Worm (Caenorhabditis elegans) whole organism, young adult: ENCODE measurements around the gene R05F9.11.

Experiments used
- F33H1.4 ChIP-seq: fragments of 200-800 bp; sonication (Bioruptor generic); IDR thresholded peaks from 2 replicates; pipeline ENCODE4 v1.3.6; 2022; ENCODE audit warnings: missing genetic modification reagents, missing genetic modification characterization, missing compliant biosample characterization
- F39B2.1 ChIP-seq: fragments of 200-800 bp; sonication (Bioruptor generic); IDR thresholded peaks from 2 replicates; pipeline ENCODE4 v1.3.6; 2022; ENCODE audit warnings: missing genetic modification reagents, missing genetic modification characterization, missing compliant biosample characterization
- K12H6.12 ChIP-seq: fragments of 200-800 bp; sonication (Bioruptor generic); optimal IDR thresholded peaks from 2 replicates; lab custom pipeline; 2018; ENCODE audit warnings: mild to moderate bottlenecking, missing genetic modification characterization, missing compliant biosample characterization
- T26A5.8 ChIP-seq: sonication (generic microtip); optimal IDR thresholded peaks from 2 replicates; lab custom pipeline; 2016; ENCODE audit warnings: missing genetic modification characterization, missing compliant biosample characterization
- Y56A3A.18 ChIP-seq: fragments of 200-800 bp; sonication (Bioruptor generic); IDR thresholded peaks from 2 replicates; pipeline ENCODE4 v1.3.6; 2022; ENCODE audit warnings: missing genetic modification reagents, missing genetic modification characterization, missing compliant biosample characterization
- Y67H2A.10 ChIP-seq: fragments of 200-800 bp; sonication (Bioruptor generic); conservative IDR thresholded peaks from 2 replicates; pipeline ENCODE4 v1.3.6; 2022; ENCODE audit warnings: missing genetic modification reagents, missing genetic modification characterization, missing compliant biosample characterization
- Y79H2A.3 ChIP-seq: fragments of 200-800 bp; sonication (Bioruptor generic); conservative IDR thresholded peaks from 2 replicates; pipeline ENCODE4 v1.3.6; 2022; ENCODE audit warnings: missing genetic modification reagents, missing genetic modification characterization, missing compliant biosample characterization
- attf-5 ChIP-seq: fragments of 200-800 bp; sonication (Bioruptor generic); optimal IDR thresholded peaks from 2 replicates; lab custom pipeline; 2018; ENCODE audit warnings: mild to moderate bottlenecking, missing genetic modification characterization, missing compliant biosample characterization
- attf-6 ChIP-seq: fragments of 200-800 bp; sonication (Bioruptor generic); IDR thresholded peaks from 2 replicates; pipeline ENCODE4 v1.3.6; 2022; ENCODE audit warnings: missing genetic modification reagents, missing genetic modification characterization, missing compliant biosample characterization
- ccch-3 ChIP-seq: fragments of 200-800 bp; sonication (Bioruptor generic); optimal IDR thresholded peaks from 2 replicates; lab custom pipeline; 2018; ENCODE audit warnings: mild to moderate bottlenecking, missing genetic modification characterization, missing compliant biosample characterization
- cebp-1 ChIP-seq, 2 experiments: fragments of 200-800 bp in 1 of 2; sonication (Bioruptor generic) in 1 of 2; sonication (generic microtip) in 1 of 2; IDR thresholded peaks in 1 of 2; optimal IDR thresholded peaks in 1 of 2; 2 replicates each; pipeline versions ENCODE4 v1.3.6 to Lab custom; 2017 to 2022; ENCODE audit warnings: missing compliant biosample characterization in 2 of 2, missing genetic modification characterization in 2 of 2, mild to moderate bottlenecking in 1 of 2, missing genetic modification reagents in 1 of 2, moderate library complexity in 1 of 2
- ceh-40 ChIP-seq: fragments of 200-800 bp; sonication (Bioruptor generic); IDR thresholded peaks from 2 replicates; pipeline ENCODE4 v1.3.6; 2022; ENCODE audit warnings: missing genetic modification characterization, missing compliant biosample characterization
- ceh-91 ChIP-seq: fragments of 200-800 bp; sonication (Bioruptor generic); IDR thresholded peaks from 2 replicates; pipeline ENCODE4 v1.3.6; 2022; ENCODE audit warnings: missing genetic modification reagents, missing genetic modification characterization, missing compliant biosample characterization
- chd-7 ChIP-seq: sonication (generic microtip); optimal IDR thresholded peaks from 2 replicates; lab custom pipeline; 2016; ENCODE audit warnings: mild to moderate bottlenecking, missing genetic modification characterization, moderate library complexity, missing compliant biosample characterization
- efl-1 ChIP-seq: fragments of 150-350 bp; optimal IDR thresholded peaks from 2 replicates; lab custom pipeline; 2014; ENCODE audit warnings: missing biosample characterization, missing genetic modification reagents, missing genetic modification characterization
- egl-18 ChIP-seq: fragments of 200-800 bp; sonication (Bioruptor generic); IDR thresholded peaks from 2 replicates; pipeline ENCODE4 v1.3.6; 2022; ENCODE audit warnings: missing genetic modification reagents, missing genetic modification characterization, missing compliant biosample characterization
- ekl-4 ChIP-seq: fragments of 200-800 bp; sonication (Bioruptor generic); IDR thresholded peaks from 2 replicates; pipeline ENCODE4 v1.3.6; 2022; ENCODE audit warnings: missing genetic modification reagents, missing genetic modification characterization, missing compliant biosample characterization
- ets-4 ChIP-seq: fragments of 200-800 bp; sonication (Bioruptor generic); optimal IDR thresholded peaks from 2 replicates; lab custom pipeline; 2018; ENCODE audit warnings: mild to moderate bottlenecking, missing genetic modification characterization, missing compliant biosample characterization
- fkh-3 ChIP-seq: sonication (generic microtip); optimal IDR thresholded peaks from 2 replicates; lab custom pipeline; 2016; ENCODE audit warnings: mild to moderate bottlenecking, missing genetic modification characterization, missing compliant biosample characterization
- gei-17 ChIP-seq: fragments of 200-800 bp; sonication (Bioruptor generic); optimal IDR thresholded peaks from 2 replicates; lab custom pipeline; 2018; ENCODE audit warnings: mild to moderate bottlenecking, missing genetic modification characterization, missing compliant biosample characterization
- him-1 ChIP-seq: sonication (generic microtip); optimal IDR thresholded peaks from 2 replicates; lab custom pipeline; 2016; ENCODE audit warnings: missing genotype, missing genetic modification reagents, missing genetic modification characterization, missing compliant biosample characterization
- hlh-12 ChIP-seq: sonication (generic microtip); optimal IDR thresholded peaks from 2 replicates; lab custom pipeline; 2016; ENCODE audit warnings: missing genetic modification characterization, missing compliant biosample characterization
- hmg-20 ChIP-seq: fragments of 200-800 bp; sonication (Bioruptor generic); IDR thresholded peaks from 2 replicates; pipeline ENCODE4 v1.3.6; 2022; ENCODE audit warnings: missing genetic modification reagents, missing genetic modification characterization, missing compliant biosample characterization
- let-526 ChIP-seq: fragments of 200-800 bp; sonication (Bioruptor generic); IDR thresholded peaks from 2 replicates; pipeline ENCODE4 v1.3.6; 2022; ENCODE audit warnings: missing genetic modification reagents, missing genetic modification characterization, missing compliant biosample characterization
- lir-1 ChIP-seq: fragments of 200-800 bp; sonication (Bioruptor generic); conservative IDR thresholded peaks from 2 replicates; pipeline ENCODE4 v1.3.6; 2022; ENCODE audit warnings: missing genetic modification reagents, missing genetic modification characterization, missing compliant biosample characterization
- madf-10 ChIP-seq: sonication (generic microtip); optimal IDR thresholded peaks from 2 replicates; lab custom pipeline; 2016; ENCODE audit warnings: mild to moderate bottlenecking, missing genetic modification characterization, missing compliant biosample characterization
- madf-3 ChIP-seq: fragments of 200-800 bp; sonication (Bioruptor generic); IDR thresholded peaks from 2 replicates; pipeline ENCODE4 v1.3.6; 2022; ENCODE audit warnings: missing genetic modification reagents, missing genetic modification characterization, missing compliant biosample characterization
- mcd-1 ChIP-seq: fragments of 200-800 bp; sonication (Bioruptor generic); IDR thresholded peaks from 2 replicates; pipeline ENCODE4 v1.3.6; 2022; ENCODE audit warnings: missing genetic modification reagents, missing genetic modification characterization, missing compliant biosample characterization
- mes-4 ChIP-seq: sonication (generic microtip); optimal IDR thresholded peaks from 2 replicates; lab custom pipeline; 2016; ENCODE audit warnings: missing genotype, missing genetic modification characterization, missing compliant biosample characterization
- mxl-1 ChIP-seq: sonication (generic microtip); optimal IDR thresholded peaks from 2 replicates; lab custom pipeline; 2016; ENCODE audit warnings: missing genetic modification characterization, missing compliant biosample characterization
- nfya-2 ChIP-seq: fragments of 200-800 bp; sonication (Bioruptor generic); IDR thresholded peaks from 2 replicates; pipeline ENCODE4 v1.3.6; 2022; ENCODE audit warnings: missing genetic modification reagents, missing genetic modification characterization, missing compliant biosample characterization
- nhr-179 ChIP-seq: sonication (generic microtip); optimal IDR thresholded peaks from 2 replicates; lab custom pipeline; 2016; ENCODE audit warnings: mild to moderate bottlenecking, missing genetic modification characterization, missing compliant biosample characterization
- rcor-1 ChIP-seq: fragments of 200-800 bp; sonication (Bioruptor generic); IDR thresholded peaks from 2 replicates; pipeline ENCODE4 v1.3.6; 2022; ENCODE audit warnings: missing genetic modification reagents, missing genetic modification characterization, missing compliant biosample characterization
- rec-8 ChIP-seq, 2 experiments: sonication (generic microtip); optimal IDR thresholded peaks; 2 replicates each; lab custom pipeline; 2016; ENCODE audit warnings: mild to moderate bottlenecking in 2 of 2, missing genetic modification characterization in 2 of 2, missing genetic modification reagents in 2 of 2, missing genotype in 2 of 2, missing biosample characterization in 1 of 2, missing compliant biosample characterization in 1 of 2, moderate library complexity in 1 of 2
- repo-1 ChIP-seq: sonication (generic microtip); optimal IDR thresholded peaks from 2 replicates; lab custom pipeline; 2017; ENCODE audit warnings: mild to moderate bottlenecking, missing genetic modification characterization, missing compliant biosample characterization
- sea-2 ChIP-seq: fragments of 200-800 bp; sonication (Bioruptor generic); IDR thresholded peaks from 2 replicates; pipeline ENCODE4 v1.3.6; 2022; ENCODE audit warnings: missing genetic modification characterization, missing compliant biosample characterization
- snpc-1.1 ChIP-seq: sonication (generic microtip); optimal IDR thresholded peaks from 2 replicates; lab custom pipeline; 2017; ENCODE audit warnings: missing genetic modification characterization, mild to moderate bottlenecking, missing compliant biosample characterization, antibody characterized with exemption, moderate library complexity, missing genotype, missing genetic modification reagents; ENCODE audit not compliant: insufficient read depth
- snpc-1.3 ChIP-seq: sonication (generic microtip); optimal IDR thresholded peaks from 2 replicates; lab custom pipeline; 2017; ENCODE audit warnings: missing genetic modification characterization, mild to moderate bottlenecking, missing compliant biosample characterization, antibody characterized with exemption, moderate library complexity, missing genotype, missing genetic modification reagents; ENCODE audit not compliant: insufficient read depth
- somi-1 ChIP-seq: fragments of 200-800 bp; sonication (Bioruptor generic); optimal IDR thresholded peaks from 2 replicates; lab custom pipeline; 2018; ENCODE audit warnings: mild to moderate bottlenecking, missing genetic modification characterization, missing compliant biosample characterization
- sptf-2 ChIP-seq: fragments of 200-800 bp; sonication (Bioruptor generic); optimal IDR thresholded peaks from 2 replicates; lab custom pipeline; 2018; ENCODE audit warnings: mild to moderate bottlenecking, missing genetic modification characterization, missing compliant biosample characterization
- tbp1 ChIP-seq: fragments of 200-800 bp; sonication (Bioruptor generic); optimal IDR thresholded peaks from 2 replicates; lab custom pipeline; 2018; ENCODE audit warnings: mild to moderate bottlenecking, missing genetic modification characterization, missing compliant biosample characterization
- tbx-9 ChIP-seq: sonication (generic microtip); optimal IDR thresholded peaks from 2 replicates; lab custom pipeline; 2016; ENCODE audit warnings: borderline replicate concordance, missing genetic modification characterization, inconsistent platforms, missing compliant biosample characterization
- tlf-1 ChIP-seq: fragments of 200-800 bp; sonication (Bioruptor generic); optimal IDR thresholded peaks from 2 replicates; lab custom pipeline; 2018; ENCODE audit warnings: mild to moderate bottlenecking, missing genetic modification characterization, missing compliant biosample characterization
- zfh-2 ChIP-seq: fragments of 200-800 bp; sonication (Bioruptor generic); conservative IDR thresholded peaks from 2 replicates; pipeline ENCODE4 v1.3.6; 2022; ENCODE audit warnings: missing genetic modification reagents, missing genetic modification characterization, missing compliant biosample characterization
- ztf-18 ChIP-seq: sonication (generic microtip); optimal IDR thresholded peaks from 2 replicates; lab custom pipeline; 2016; ENCODE audit warnings: missing genotype, mild to moderate bottlenecking, missing genetic modification characterization, missing compliant biosample characterization

Gene R05F9.11

DNA sequence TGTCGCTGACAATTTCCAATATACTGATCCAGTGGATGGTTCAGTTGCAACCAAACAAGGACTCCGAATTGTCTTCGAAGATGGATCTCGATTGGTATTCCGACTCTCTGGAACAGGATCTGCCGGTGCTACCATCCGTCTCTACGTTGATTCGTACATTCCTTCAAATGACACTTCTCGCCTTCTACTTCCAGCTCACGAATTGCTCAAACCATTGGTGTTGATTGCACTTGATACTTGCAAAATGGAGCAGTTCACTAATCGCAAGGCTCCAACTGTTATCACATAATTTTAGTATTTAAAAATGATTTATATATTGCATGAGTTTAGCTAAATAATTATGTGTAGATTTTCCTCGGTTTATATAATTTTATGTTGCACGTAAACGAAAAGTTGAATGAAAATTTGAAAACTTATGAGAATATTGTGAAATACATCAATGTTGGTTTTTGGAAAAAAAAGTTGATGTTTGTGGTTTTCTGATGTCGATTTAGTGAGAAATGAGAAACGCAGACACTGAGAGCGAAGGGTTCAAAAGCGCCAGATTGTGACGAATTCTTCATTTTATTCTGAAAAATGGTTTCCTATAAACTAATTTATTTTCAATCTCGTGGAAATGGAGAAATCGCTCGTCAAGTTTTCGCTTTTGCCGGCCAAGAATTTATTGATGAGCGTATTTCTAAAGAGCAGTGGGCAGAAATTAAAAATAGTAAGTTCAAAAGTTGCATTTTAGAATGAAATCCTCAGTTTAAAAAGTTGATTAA is 22.8 kb downstream of the R05F9.11 start, which contains the start of gene gst-9 (continued):
- TF ChIP-seq efl-1 (GFP tag; lab: Kevin White, UChicago) (no peak), madf-3 (GFP tag; lab: Robert Waterston, UW) (peak; percentile 44; the same call in 1 of the 2 replicates), chd-7 (peak; percentile 28), let-526 (GFP tag; lab: Robert Waterston, UW) (no peak), ztf-18 (no peak), T26A5.8 (no peak), repo-1 (tag; lab: Kevin White, UChicago) (peak; percentile 83), tbx-9 (no peak), rcor-1 (no peak), tbp1 (GFP tag; lab: Kevin White, UChicago) (peak; percentile 52), madf-10 (peak; percentile 6), ceh-40 (GFP tag; lab: Robert Waterston, UW) (0 out of 2 replicates have a peak, but pooled peaks have one; percentile 13), gei-17 (GFP tag; lab: Kevin White, UChicago) (peak; percentile 14), ekl-4 (peak; percentile 71; the same call in 1 of the 2 replicates), Y56A3A.18 (GFP tag; lab: Robert Waterston, UW) (peak; percentile 76), attf-6 (no peak), F39B2.1 (no peak), tlf-1 (peak; percentile 80), egl-18 (GFP tag; lab: Robert Waterston, UW) (no peak)

DNA sequence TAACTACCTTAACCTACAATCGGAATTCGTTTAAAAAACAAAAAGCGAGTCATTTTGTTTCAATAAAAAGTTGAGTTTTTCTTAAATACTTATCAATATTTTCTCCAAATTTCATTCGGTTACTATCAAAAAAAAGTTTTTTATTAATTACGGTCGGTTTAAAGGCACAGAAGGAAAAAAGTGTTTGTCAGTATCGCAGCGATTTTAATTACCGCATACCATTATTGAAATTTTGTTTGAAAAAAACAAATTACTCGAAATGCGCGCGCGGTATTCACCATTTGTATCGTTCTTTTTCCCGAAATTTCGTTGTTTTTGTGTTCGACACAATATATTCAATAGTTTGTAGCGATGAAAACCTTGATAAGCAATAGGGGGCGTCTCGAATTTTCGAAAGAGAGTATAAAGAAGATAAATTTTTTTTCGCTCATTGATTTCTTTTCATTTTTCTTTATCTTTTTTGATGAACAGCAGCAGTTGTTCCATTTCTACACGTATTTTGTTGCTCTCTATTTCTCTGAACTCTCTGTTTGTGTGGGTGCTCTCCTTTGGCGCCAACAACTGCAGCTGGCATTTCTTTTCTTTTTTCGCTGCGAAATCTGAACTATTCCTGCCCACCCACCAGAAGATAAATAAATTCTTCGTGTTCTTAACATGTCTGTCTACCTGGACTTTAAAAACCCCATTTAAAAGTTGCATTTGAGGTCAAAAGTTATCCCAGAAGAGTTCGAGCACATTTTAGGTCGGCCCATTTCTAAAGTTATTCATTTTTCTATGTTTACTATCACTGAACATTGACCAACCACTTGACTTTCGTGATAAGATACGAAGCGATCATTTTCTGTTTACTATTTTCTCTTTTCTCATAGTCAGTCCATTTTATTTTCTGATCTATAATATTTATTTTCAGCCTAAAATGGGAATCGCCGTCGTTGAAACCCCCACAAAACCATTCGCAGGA is 25.2 kb downstream of the R05F9.11 start, which contains the start of gene pgm-1:
Gene pgm-1, plus strand, starts transcription at position 911 of the 961 bp plus-strand sequence.
- TF ChIP-seq cebp-1 (GFP tag; IDR thresholded peaks at IDR 0.05; lab: Robert Waterston, UW): no peak
- peak; percentile 24 for TF ChIP-seq cebp-1 (tag; optimal IDR thresholded peaks at IDR 0.05; lab: Kevin White, UChicago)
- no peak for TF ChIP-seq him-1
- no peak for TF ChIP-seq lir-1 (GFP tag; lab: Robert Waterston, UW)
- TF ChIP-seq F33H1.4 (GFP tag; lab: Robert Waterston, UW): peak; percentile 52; the same call in 1 of the 2 replicates
- no peak for TF ChIP-seq zfh-2 (GFP tag; lab: Robert Waterston, UW)
- 0 out of 2 replicates have a peak, but pooled peaks have one; percentile 13 for TF ChIP-seq mcd-1 (GFP tag; lab: Robert Waterston, UW)
- TF ChIP-seq nhr-179 (tag; lab: Kevin White, UChicago): no peak
- no peak for TF ChIP-seq hmg-20 (GFP tag; lab: Robert Waterston, UW)
- TF ChIP-seq K12H6.12 (tag; lab: Kevin White, UChicago): peak; percentile 14
- TF ChIP-seq hlh-12 (tag; lab: Kevin White, UChicago): no peak
- TF ChIP-seq nfya-2 (GFP tag; lab: Robert Waterston, UW): no peak
- TF ChIP-seq ccch-3 (GFP tag; lab: Kevin White, UChicago): no peak
- TF ChIP-seq attf-5 (GFP tag; lab: Kevin White, UChicago): peak; percentile 31
- no peak for TF ChIP-seq Y67H2A.10 (GFP tag; lab: Robert Waterston, UW)
- TF ChIP-seq snpc-1.1 (tag; lab: Kevin White, UChicago): no peak
- peak; percentile 77 for TF ChIP-seq ceh-91 (GFP tag; lab: Robert Waterston, UW)
- no peak for TF ChIP-seq fkh-3 (tag; lab: Kevin White, UChicago)
- no peak for TF ChIP-seq mes-4 (tag; lab: Kevin White, UChicago)
- TF ChIP-seq repo-1 (tag; lab: Kevin White, UChicago): no peak
- peak; percentile 8 for TF ChIP-seq snpc-1.3 (tag; lab: Kevin White, UChicago)
- TF ChIP-seq mxl-1 (tag; lab: Kevin White, UChicago): no peak
- no peak for TF ChIP-seq Y79H2A.3
- TF ChIP-seq sea-2 (GFP tag; lab: Robert Waterston, UW): no peak
- TF ChIP-seq ets-4 (GFP tag; lab: Kevin White, UChicago): no peak
- no peak for TF ChIP-seq sptf-2
- no peak for TF ChIP-seq somi-1
- no peak for TF ChIP-seq rec-8 (tag; optimal IDR thresholded peaks at IDR 0.05; lab: Kevin White, UChicago)
